Fruit fly (Drosophila melanogaster) whole organism: ENCODE measurements around the gene rho-5.

Source experiments
- Dll ChIP-seq: fragments of >200 bp; optimal IDR thresholded peaks from 2 replicates; lab custom pipeline; 2017
- pan ChIP-seq: fragments of >200 bp; optimal IDR thresholded peaks from 2 replicates; lab custom pipeline; 2017
- psq ChIP-seq: fragments of >200 bp; optimal IDR thresholded peaks from 2 replicates; lab custom pipeline; 2017

DNA sequence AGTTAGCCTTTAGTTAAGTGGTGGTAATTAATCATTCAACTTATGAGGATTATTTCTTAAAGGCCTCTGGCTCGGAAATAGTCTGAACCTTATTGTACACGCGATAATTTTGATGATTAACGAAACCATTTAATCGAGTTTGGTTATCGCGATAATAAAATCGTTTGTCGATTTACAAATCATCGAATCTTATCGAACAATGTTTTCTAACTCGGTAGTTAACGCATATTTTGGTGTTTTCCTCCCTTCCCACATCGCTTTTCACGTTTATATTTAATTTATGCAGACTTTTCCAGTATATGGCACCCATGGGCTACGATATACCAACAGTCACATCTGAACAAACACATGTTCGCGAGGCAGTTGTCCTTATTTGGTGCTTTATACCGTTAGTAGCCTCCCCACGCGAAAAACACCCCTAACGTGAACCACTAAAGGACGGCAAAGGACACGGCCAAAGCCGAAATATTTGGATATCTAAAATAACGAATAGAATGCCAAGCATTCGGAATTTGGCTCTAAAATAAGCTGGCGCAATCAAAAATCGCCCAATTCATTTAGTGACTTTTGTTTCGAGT lies 29.6 kb downstream of the rho-5 start, which contains the start of gene Frmd5:
- no peak for TF ChIP-seq psq (lab: Kevin White, UChicago)
- no peak for TF ChIP-seq pan (lab: Kevin White, UChicago)
- no peak for TF ChIP-seq Dll
